Fruit fly (Drosophila melanogaster): ENCODE measurements around the gene PIG-P.
A peak's percentile ranks its signal among the peaks of the same experiment; 100 is the strongest.

Gene PIG-P

dm6 chr3R:26020244-26021171, 37.5 kb downstream of the PIG-P start (continued):
- peak; percentile 77 for TF ChIP-seq CG17359 (tag; optimal IDR thresholded peaks at IDR 0.05)
- no peak for TF ChIP-seq mam (GFP tag; optimal IDR thresholded peaks at IDR 0.05)
- peak; percentile 76 for TF ChIP-seq CG8388 (GFP tag; optimal IDR thresholded peaks at IDR 0.05)
- no peak for TF ChIP-seq sna (GFP tag; IDR thresholded peaks at IDR 0.05; ENCODE audit: partially characterized antibody)
- 0 out of 2 replicates have a peak, but pooled peaks have one; percentile 39 for TF ChIP-seq Awh (GFP tag; IDR thresholded peaks at IDR 0.05)
- TF ChIP-seq Hsf (GFP tag; optimal IDR thresholded peaks at IDR 0.05), result peak; percentile 22
- no peak for TF ChIP-seq chn (GFP tag; optimal IDR thresholded peaks at IDR 0.05)
- TF ChIP-seq Gug (GFP tag; IDR thresholded peaks at IDR 0.05), result no peak
- TF ChIP-seq CG11093 (GFP tag; IDR thresholded peaks at IDR 0.05), result 0 out of 3 replicates have a peak, but pooled peaks have one; percentile 35
- no peak for TF ChIP-seq CG1024 (GFP tag; IDR thresholded peaks at IDR 0.05)
- TF ChIP-seq pnt (GFP tag; optimal IDR thresholded peaks at IDR 0.05), result no peak
- TF ChIP-seq CG33557 (GFP tag; optimal IDR thresholded peaks at IDR 0.05), result peak; percentile 11
- peak; percentile 70 for TF ChIP-seq Chrac-16 (GFP tag; optimal IDR thresholded peaks at IDR 0.05)
- peak; percentile 62 for TF ChIP-seq CG6813 (GFP tag; optimal IDR thresholded peaks at IDR 0.05)
- no peak for TF ChIP-seq crc (GFP tag; optimal IDR thresholded peaks at IDR 0.05)
- TF ChIP-seq dimm (GFP tag; IDR thresholded peaks at IDR 0.05), result no peak
- TF ChIP-seq CG5180 (GFP tag; optimal IDR thresholded peaks at IDR 0.05), result peak; percentile 43
- no peak for TF ChIP-seq YL-1 (GFP tag; optimal IDR thresholded peaks at IDR 0.05)
- TF ChIP-seq CG2116 (GFP tag; optimal IDR thresholded peaks at IDR 0.05), result no peak
- no peak; the same call in 2 of the 3 replicates for TF ChIP-seq CG34422 (GFP tag; IDR thresholded peaks at IDR 0.05)
- TF ChIP-seq CG6254 (GFP tag; optimal IDR thresholded peaks at IDR 0.05), result peak; percentile 28
- TF ChIP-seq CG12744 (GFP tag; optimal IDR thresholded peaks at IDR 0.05), result no peak
- peak; percentile 56 for TF ChIP-seq zfh1 (GFP tag; IDR thresholded peaks at IDR 0.05)
- no peak for TF ChIP-seq schlank (tag; optimal IDR thresholded peaks at IDR 0.05)
- peak; percentile 50 for TF ChIP-seq tio (GFP tag; optimal IDR thresholded peaks at IDR 0.05)
- TF ChIP-seq p53 (GFP tag; optimal IDR thresholded peaks at IDR 0.05), result no peak
- TF ChIP-seq CG6765 (GFP tag; optimal IDR thresholded peaks at IDR 0.05), result peak; percentile 30
- TF ChIP-seq D (optimal IDR thresholded peaks at IDR 0.05), result no peak
- TF ChIP-seq D (GFP tag; optimal IDR thresholded peaks at IDR 0.05), result peak; percentile 50
- no peak for TF ChIP-seq CG12299 (tag; optimal IDR thresholded peaks at IDR 0.05)
- peak; percentile 12 for TF ChIP-seq bab2 (GFP tag; optimal IDR thresholded peaks at IDR 0.05)
- no peak for TF ChIP-seq CG2129 (GFP tag; IDR thresholded peaks at IDR 0.05; ENCODE audit: partially characterized antibody)
- peak; percentile 79 for TF ChIP-seq PHDP (tag; optimal IDR thresholded peaks at IDR 0.05)
- peak; percentile 64 for TF ChIP-seq CG15696 (tag; optimal IDR thresholded peaks at IDR 0.05)
- peak; percentile 72 for TF ChIP-seq Blimp-1 (GFP tag; optimal IDR thresholded peaks at IDR 0.05)
- peak; percentile 96 for TF ChIP-seq CG12769 (tag; optimal IDR thresholded peaks at IDR 0.05)
- peak; percentile 30 for TF ChIP-seq D19B (GFP tag; optimal IDR thresholded peaks at IDR 0.05)
- peak; percentile 77 for TF ChIP-seq fd96Cb (tag; optimal IDR thresholded peaks at IDR 0.05)
- TF ChIP-seq ssp (GFP tag; IDR thresholded peaks at IDR 0.05), result peak; percentile 31; the same call in 1 of the 2 replicates
- peak; percentile 99 for TF ChIP-seq chinmo (GFP tag; IDR thresholded peaks at IDR 0.05; ENCODE audit: partially characterized antibody)
- peak; percentile 46 for TF ChIP-seq scrt (GFP tag; optimal IDR thresholded peaks at IDR 0.05)
- TF ChIP-seq bsh (GFP tag; optimal IDR thresholded peaks at IDR 0.05), result peak; percentile 33 to 82
- peak; percentile 62 for TF ChIP-seq gro (GFP tag; optimal IDR thresholded peaks at IDR 0.05)
- TF ChIP-seq CG12942 (GFP tag; optimal IDR thresholded peaks at IDR 0.05), result no peak
- no peak for TF ChIP-seq CG15479 (GFP tag; optimal IDR thresholded peaks at IDR 0.05)
- 0 out of 2 replicates have a peak, but pooled peaks have one; percentile 11 for TF ChIP-seq CG31224 (GFP tag; IDR thresholded peaks at IDR 0.05)
- TF ChIP-seq CG14965 (GFP tag; optimal IDR thresholded peaks at IDR 0.05; ENCODE audit: borderline replicate concordance), result no peak
- no peak for TF ChIP-seq CG3726 (GFP tag; IDR thresholded peaks at IDR 0.05)

All from whole organism, embryonic.